Worm (Caenorhabditis elegans) whole organism, L4 larva: ENCODE measurements around the gene T05A8.11.

Source experiments
- T26A8.4 ChIP-seq: fragments of 200-800 bp; sonication (Bioruptor generic); IDR thresholded peaks from 2 replicates; pipeline ENCODE4 v1.3.6; 2022; ENCODE audit warnings: missing genetic modification characterization, missing compliant biosample characterization
- ceh-28 ChIP-seq: fragments of 150-350 bp; optimal IDR thresholded peaks from 2 replicates; lab custom pipeline; 2014; ENCODE audit warnings: missing biosample characterization, missing genetic modification reagents, missing genetic modification characterization
- hif-1 ChIP-seq, 2 experiments: sonication (generic microtip); optimal IDR thresholded peaks; 2 replicates each; lab custom pipeline; 2016 to 2017; ENCODE audit warnings: missing compliant biosample characterization in 2 of 2, missing genetic modification characterization in 2 of 2, missing genetic modification reagents in 2 of 2, missing genotype in 2 of 2, mild to moderate bottlenecking in 1 of 2
- nhr-237 ChIP-seq: sonication (generic microtip); optimal IDR thresholded peaks from 2 replicates; lab custom pipeline; 2017; ENCODE audit warnings: missing biosample characterization, missing genetic modification characterization
- nhr-76 ChIP-seq: fragments of 150-350 bp; optimal IDR thresholded peaks from 2 replicates; lab custom pipeline; 2014; ENCODE audit warnings: missing biosample characterization, missing genetic modification characterization
- unc-62 ChIP-seq, 3 experiments: fragments of 150-350 bp in 1 of 3; sonication (generic microtip); optimal IDR thresholded peaks in 2 of 3; peaks in 1 of 3; 1 replicate in 1 of 3; 2 replicates in 2 of 3; lab custom pipeline; 2014 to 2017; ENCODE audit warnings: missing biosample characterization in 3 of 3, missing genetic modification characterization in 3 of 3, missing genetic modification reagents in 3 of 3, missing genotype in 1 of 3

DNA sequence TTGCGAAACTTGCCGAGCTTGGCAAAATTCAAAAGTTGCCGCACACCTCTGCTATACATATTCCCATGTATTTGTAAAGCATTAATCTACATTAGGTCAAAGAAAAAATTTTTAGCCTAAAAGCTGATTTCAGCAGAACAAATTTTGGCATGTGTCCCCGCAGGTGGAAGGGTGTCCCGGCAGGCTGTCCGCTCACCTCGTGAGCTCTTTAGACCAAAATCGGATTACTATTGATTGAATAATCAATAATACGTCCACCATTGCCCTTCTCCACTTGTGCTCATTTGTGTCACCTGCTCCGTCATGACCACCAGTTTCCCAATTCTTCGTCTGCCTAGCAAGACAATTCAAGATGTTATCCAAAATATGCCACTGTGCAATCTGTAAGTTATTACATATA is 33.0 kb upstream of the T05A8.11 start, which contains the start of gene fbxb-107:
- TF ChIP-seq hif-1 (tag; optimal IDR thresholded peaks at IDR 0.05; lab: Kevin White, UChicago), result no peak
- no peak for TF ChIP-seq nhr-237 (tag; lab: Kevin White, UChicago)
- TF ChIP-seq unc-62 (GFP tag; optimal IDR thresholded peaks at IDR 0.05 in 1 of 2; lab: Kevin White, UChicago), result no peak
- TF ChIP-seq unc-62 (tag; optimal IDR thresholded peaks at IDR 0.05; lab: Kevin White, UChicago), result no peak
- TF ChIP-seq ceh-28, result no peak
- no peak for TF ChIP-seq nhr-76 (tag; lab: Kevin White, UChicago)
- TF ChIP-seq T26A8.4 (GFP tag; lab: Robert Waterston, UW), result no peak
